Worm (Caenorhabditis elegans) whole organism, L3 larva: ENCODE measurements around the gene T10G3.3.

ENCODE experiments used
- R02D3.7 ChIP-seq: fragments of 150-350 bp; optimal IDR thresholded peaks from 2 replicates; lab custom pipeline; 2014; ENCODE audit warnings: missing biosample characterization, missing genetic modification characterization
- ZK546.5 ChIP-seq: sonication (generic microtip); optimal IDR thresholded peaks from 2 replicates; lab custom pipeline; 2017; ENCODE audit warnings: missing biosample characterization, missing genetic modification characterization
- ama-1 ChIP-seq: fragments of 150-350 bp; optimal IDR thresholded peaks from 2 replicates; lab custom pipeline; 2018
- ceh-82 ChIP-seq: fragments of 150-350 bp; optimal IDR thresholded peaks from 2 replicates; lab custom pipeline; 2014; ENCODE audit warnings: missing biosample characterization, missing genetic modification characterization
- ceh-9 ChIP-seq: sonication (generic microtip); optimal IDR thresholded peaks from 2 replicates; lab custom pipeline; 2018; ENCODE audit warnings: missing biosample characterization, missing genetic modification characterization
- elt-1 ChIP-seq: fragments of 150-350 bp; optimal IDR thresholded peaks from 2 replicates; lab custom pipeline; 2014; ENCODE audit warnings: missing biosample characterization, missing genetic modification characterization
- elt-2 ChIP-seq: sonication (generic microtip); optimal IDR thresholded peaks from 2 replicates; lab custom pipeline; 2016; ENCODE audit warnings: missing genetic modification reagents, mild to moderate bottlenecking, missing genetic modification characterization, missing compliant biosample characterization
- fkh-2 ChIP-seq: fragments of 150-350 bp; optimal IDR thresholded peaks from 2 replicates; lab custom pipeline; 2014; ENCODE audit warnings: missing biosample characterization, missing genetic modification reagents, missing genetic modification characterization
- fos-1 ChIP-seq: fragments of 150-350 bp; optimal IDR thresholded peaks from 2 replicates; lab custom pipeline; 2014; ENCODE audit warnings: missing biosample characterization, missing genetic modification characterization
- hmg-11 ChIP-seq: sonication (generic microtip); optimal IDR thresholded peaks from 2 replicates; lab custom pipeline; 2016; ENCODE audit warnings: missing genetic modification characterization, missing compliant biosample characterization
- jun-1 ChIP-seq: fragments of 150-350 bp; optimal IDR thresholded peaks from 2 replicates; lab custom pipeline; 2014; ENCODE audit warnings: missing biosample characterization, missing genetic modification reagents, missing genetic modification characterization
- lin-15B ChIP-seq: fragments of 150-350 bp; optimal IDR thresholded peaks from 2 replicates; lab custom pipeline; 2014; ENCODE audit warnings: missing biosample characterization, missing genetic modification characterization
- lsy-12 ChIP-seq: sonication (generic microtip); optimal IDR thresholded peaks from 2 replicates; lab custom pipeline; 2016; ENCODE audit warnings: mild to moderate bottlenecking, missing genetic modification characterization, missing compliant biosample characterization
- mdl-1 ChIP-seq: fragments of 150-350 bp; optimal IDR thresholded peaks from 2 replicates; lab custom pipeline; 2014; ENCODE audit warnings: missing biosample characterization, missing genetic modification characterization
- mml-1 ChIP-seq: fragments of 150-350 bp; sonication (generic microtip); optimal IDR thresholded peaks from 3 replicates; lab custom pipeline; 2014; ENCODE audit warnings: missing biosample characterization, missing genetic modification characterization
- nhr-11 ChIP-seq: fragments of 150-350 bp; optimal IDR thresholded peaks from 2 replicates; lab custom pipeline; 2014; ENCODE audit warnings: missing biosample characterization, missing genetic modification characterization
- nhr-12 ChIP-seq: fragments of 150-350 bp; optimal IDR thresholded peaks from 2 replicates; lab custom pipeline; 2014; ENCODE audit warnings: missing biosample characterization, missing genetic modification characterization
- nhr-23 ChIP-seq: fragments of 150-350 bp; optimal IDR thresholded peaks from 2 replicates; lab custom pipeline; 2014; ENCODE audit warnings: missing biosample characterization, missing genetic modification reagents, missing genetic modification characterization
- nhr-237 ChIP-seq: fragments of 150-350 bp; optimal IDR thresholded peaks from 2 replicates; lab custom pipeline; 2014; ENCODE audit warnings: missing biosample characterization, missing genetic modification characterization
- nhr-25 ChIP-seq: sonication (generic microtip); optimal IDR thresholded peaks from 2 replicates; lab custom pipeline; 2017; ENCODE audit warnings: missing biosample characterization, missing genetic modification characterization
- nhr-28 ChIP-seq: fragments of 150-350 bp; optimal IDR thresholded peaks from 2 replicates; lab custom pipeline; 2014; ENCODE audit warnings: missing biosample characterization, missing genetic modification characterization
- nhr-43 ChIP-seq: sonication (generic microtip); optimal IDR thresholded peaks from 2 replicates; lab custom pipeline; 2016; ENCODE audit warnings: mild to moderate bottlenecking, missing genetic modification characterization, missing compliant biosample characterization; ENCODE audit not compliant: poor library complexity, severe bottlenecking
- nhr-67 ChIP-seq: fragments of 150-350 bp; optimal IDR thresholded peaks from 2 replicates; lab custom pipeline; 2014; ENCODE audit warnings: missing biosample characterization, missing genetic modification characterization
- nhr-76 ChIP-seq: fragments of 150-350 bp; sonication (generic microtip); optimal IDR thresholded peaks from 5 replicates; lab custom pipeline; 2014; ENCODE audit warnings: missing biosample characterization, missing genetic modification characterization
- pha-4 ChIP-seq: fragments of 150-350 bp; optimal IDR thresholded peaks from 2 replicates; lab custom pipeline; 2014; ENCODE audit warnings: missing biosample characterization, missing genetic modification reagents, missing genetic modification characterization
- pqm-1 ChIP-seq: fragments of 150-350 bp; optimal IDR thresholded peaks from 2 replicates; lab custom pipeline; 2017; ENCODE audit warnings: missing biosample characterization, missing genetic modification characterization, inconsistent platforms
- snpc-4 ChIP-seq: fragments of 150-350 bp; optimal IDR thresholded peaks from 2 replicates; lab custom pipeline; 2014; ENCODE audit warnings: missing biosample characterization, missing genetic modification characterization
- tbx-2 ChIP-seq: sonication (generic microtip); optimal IDR thresholded peaks from 2 replicates; lab custom pipeline; 2016; ENCODE audit warnings: mild to moderate bottlenecking, missing genetic modification characterization, missing compliant biosample characterization
- unc-39 ChIP-seq: sonication (generic microtip); optimal IDR thresholded peaks from 4 replicates; lab custom pipeline; 2017; ENCODE audit warnings: missing biosample characterization, missing genetic modification characterization
- unc-62 ChIP-seq: fragments of 150-350 bp; sonication (generic microtip); optimal IDR thresholded peaks from 4 replicates; lab custom pipeline; 2014; ENCODE audit warnings: missing biosample characterization, missing genetic modification reagents, missing genetic modification characterization
- zag-1 ChIP-seq: fragments of 150-350 bp; optimal IDR thresholded peaks from 2 replicates; lab custom pipeline; 2014; ENCODE audit warnings: missing biosample characterization, missing genetic modification characterization
- ztf-11 ChIP-seq: fragments of 150-350 bp; optimal IDR thresholded peaks from 2 replicates; lab custom pipeline; 2014; ENCODE audit warnings: missing biosample characterization, missing genetic modification characterization

The T10G3.3 gene

ce11 chrV:13489830-13490229 lies at the start of gene T10G3.3:
Gene T10G3.3, minus strand, starts transcription at chrV:13490199.
- peak; percentile 39 for TF ChIP-seq nhr-23 (tag; lab: Kevin White, UChicago)
- no peak for TF ChIP-seq fos-1 (tag; lab: Kevin White, UChicago)
- TF ChIP-seq nhr-25 (tag; lab: Kevin White, UChicago) = peak; percentile 69
- TF ChIP-seq unc-39 (tag; lab: Kevin White, UChicago) = no peak
- TF ChIP-seq nhr-43 = peak; percentile 2
- peak; percentile 90 for TF ChIP-seq elt-1 (tag; lab: Kevin White, UChicago)
- TF ChIP-seq, all 47 proteins: peak for 4

ce11 chrV:13536058-13536579 lies 46.1 kb upstream of the T10G3.3 start, which contains the start of gene frpr-5:
Gene frpr-5, minus strand, starts transcription at chrV:13536108.
- TF ChIP-seq nhr-237 (no peak), R02D3.7 (no peak), tbx-2 (no peak), nhr-11 (tag; lab: Kevin White, UChicago) (no peak), fkh-2 (tag; lab: Kevin White, UChicago) (no peak), nhr-25 (tag; lab: Kevin White, UChicago) (no peak), ceh-9 (tag; lab: Kevin White, UChicago) (no peak), nhr-67 (tag; lab: Kevin White, UChicago) (no peak), mml-1 (tag; lab: Kevin White, UChicago) (no peak), ztf-11 (tag; lab: Kevin White, UChicago) (no peak), unc-39 (tag; lab: Kevin White, UChicago) (no peak)

- TF ChIP-seq elt-2 (tag; lab: Kevin White, UChicago) (peak; percentile 48), unc-62 (GFP tag; lab: Kevin White, UChicago) (no peak), pqm-1 (tag; lab: Kevin White, UChicago) (peak; percentile 32)
Measured at ce11 chrV:13532469-13532868, 42.5 kb upstream of the T10G3.3 start.

- no peak for TF ChIP-seq mml-1 (tag; lab: Kevin White, UChicago)
- TF ChIP-seq ceh-82 = no peak
- TF ChIP-seq ztf-11 (tag; lab: Kevin White, UChicago) = no peak
- TF ChIP-seq elt-2 (tag; lab: Kevin White, UChicago) = peak; percentile 87
- no peak for TF ChIP-seq nhr-237
- TF ChIP-seq pha-4 (tag; lab: Kevin White, UChicago) = peak; percentile 81
- no peak for TF ChIP-seq lsy-12 (tag; lab: Kevin White, UChicago)
- no peak for TF ChIP-seq snpc-4 (tag; lab: Kevin White, UChicago)
- no peak for TF ChIP-seq nhr-12
- no peak for TF ChIP-seq nhr-76 (tag; lab: Kevin White, UChicago)
- TF ChIP-seq zag-1 = no peak
- TF ChIP-seq lin-15B (tag; lab: Kevin White, UChicago) = no peak
- no peak for TF ChIP-seq R02D3.7
- no peak for TF ChIP-seq fos-1 (tag; lab: Kevin White, UChicago)
- TF ChIP-seq hmg-11 (tag; lab: Kevin White, UChicago) = no peak
- TF ChIP-seq pqm-1 (tag; lab: Kevin White, UChicago) = peak; percentile 87
- TF ChIP-seq unc-62 (GFP tag; lab: Kevin White, UChicago) = no peak
- no peak for TF ChIP-seq nhr-23 (tag; lab: Kevin White, UChicago)
- no peak for TF ChIP-seq ZK546.5 (tag; lab: Kevin White, UChicago)
- no peak for TF ChIP-seq ceh-9 (tag; lab: Kevin White, UChicago)
- no peak for TF ChIP-seq elt-1 (tag; lab: Kevin White, UChicago)
- no peak for TF ChIP-seq mdl-1 (tag; lab: Kevin White, UChicago)
- TF ChIP-seq nhr-28 (tag; lab: Kevin White, UChicago) = no peak
- peak; percentile 30 for TF ChIP-seq jun-1 (tag; lab: Kevin White, UChicago)
- TF ChIP-seq, all 47 proteins: peak for 4
Measured at ce11 chrV:13530698-13531097, 40.7 kb upstream of the T10G3.3 start, which contains the start of gene ttr-44. Gene ttr-44, minus strand, starts transcription at chrV:13530744.

- peak; percentile 58 for TF ChIP-seq ama-1 (lab: Kevin White, UChicago)
- peak; percentile 68 for TF ChIP-seq pqm-1 (tag; lab: Kevin White, UChicago)
- TF ChIP-seq jun-1 (tag; lab: Kevin White, UChicago) = peak; percentile 42
- TF ChIP-seq elt-2 (tag; lab: Kevin White, UChicago) = peak; percentile 35
- peak; percentile 31 for TF ChIP-seq pha-4 (tag; lab: Kevin White, UChicago)
- no peak for TF ChIP-seq nhr-76 (tag; lab: Kevin White, UChicago)
Measured at ce11 chrV:13529165-13529564, 39.2 kb upstream of the T10G3.3 start.
